Worm (Caenorhabditis elegans): Measurements from ENCODE around the gene ZK666.11.

ce11 chrII:10531604-10532003 lies 49.3 kb downstream of the ZK666.11 start:
- TF ChIP-seq him-1 (tag; optimal IDR thresholded peaks at IDR 0.05) (no peak), dao-5 (tag; optimal IDR thresholded peaks at IDR 0.05) (no peak), W03F9.2 (tag; optimal IDR thresholded peaks at IDR 0.05) (no peak)

Data from whole organism, L4/young adult.